Worm (Caenorhabditis elegans): ENCODE measurements around the gene poml-1.

poml-1 gene

DNA sequence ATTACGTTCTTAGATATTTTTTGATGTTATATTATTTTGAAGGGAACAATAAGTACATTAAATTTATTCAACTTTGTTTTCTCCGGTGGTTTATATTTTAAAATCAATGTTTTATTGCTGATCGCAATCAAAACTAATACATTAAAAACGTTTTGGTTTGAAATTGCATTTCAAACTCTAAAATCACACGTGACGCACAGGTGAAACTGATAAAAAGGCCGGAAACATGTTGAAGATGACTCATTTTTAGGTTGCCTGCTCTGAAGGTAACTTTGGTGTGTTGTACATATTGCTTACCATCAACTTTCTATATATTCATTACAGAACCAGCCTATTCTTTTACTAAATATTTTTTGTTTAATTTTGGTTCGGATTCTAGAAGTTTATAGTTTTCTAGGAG lies 37.0 kb downstream of the poml-1 start:
- no peak for TF ChIP-seq nhr-237 (tag; optimal IDR thresholded peaks at IDR 0.05)
- no peak for TF ChIP-seq snpc-4 (tag; optimal IDR thresholded peaks at IDR 0.05)
- TF ChIP-seq fkh-10 (GFP tag; optimal IDR thresholded peaks at IDR 0.05), result no peak
- TF ChIP-seq nfya-1 (tag; optimal IDR thresholded peaks at IDR 0.05; ENCODE audit: insufficient read depth), result no peak
- no peak for TF ChIP-seq fos-1 (tag; optimal IDR thresholded peaks at IDR 0.05)
- TF ChIP-seq ztf-11 (tag; optimal IDR thresholded peaks at IDR 0.05), result no peak
- TF ChIP-seq lin-15B (tag; optimal IDR thresholded peaks at IDR 0.05), result no peak
- TF ChIP-seq pha-4 (tag; optimal IDR thresholded peaks at IDR 0.05), result peak; percentile 36
- TF ChIP-seq eor-1 (tag; optimal IDR thresholded peaks at IDR 0.05), result no peak
- peak; percentile 80 for TF ChIP-seq pqm-1 (tag; optimal IDR thresholded peaks at IDR 0.05)
- TF ChIP-seq nhr-76 (tag; optimal IDR thresholded peaks at IDR 0.05), result no peak
- peak; percentile 59 for TF ChIP-seq jun-1 (tag; optimal IDR thresholded peaks at IDR 0.05)
- TF ChIP-seq R02D3.7 (tag; optimal IDR thresholded peaks at IDR 0.05), result no peak
- no peak for TF ChIP-seq elt-1 (tag; optimal IDR thresholded peaks at IDR 0.05)
- no peak for TF ChIP-seq nhr-23 (tag; optimal IDR thresholded peaks at IDR 0.05)
- no peak for TF ChIP-seq tbx-2 (tag; optimal IDR thresholded peaks at IDR 0.05)
- TF ChIP-seq unc-62 (GFP tag; optimal IDR thresholded peaks at IDR 0.05), result no peak
- TF ChIP-seq sea-2 (GFP tag; optimal IDR thresholded peaks at IDR 0.05), result no peak
- no peak for TF ChIP-seq nhr-11 (tag; optimal IDR thresholded peaks at IDR 0.05)
- no peak for TF ChIP-seq mdl-1 (tag; optimal IDR thresholded peaks at IDR 0.05)
- no peak for TF ChIP-seq daf-12 (tag; optimal IDR thresholded peaks at IDR 0.05)
- TF ChIP-seq nhr-67 (tag; optimal IDR thresholded peaks at IDR 0.05), result no peak
- no peak for TF ChIP-seq ceh-28 (tag; optimal IDR thresholded peaks at IDR 0.05)
- no peak for TF ChIP-seq elt-3 (tag; optimal IDR thresholded peaks at IDR 0.05)
- TF ChIP-seq aly-2 (tag; optimal IDR thresholded peaks at IDR 0.05), result no peak
- peak; percentile 64 for TF ChIP-seq elt-2 (tag; optimal IDR thresholded peaks at IDR 0.05)
- TF ChIP-seq nhr-43 (tag; optimal IDR thresholded peaks at IDR 0.05; ENCODE audit: poor library complexity, severe bottlenecking), result no peak
- no peak for TF ChIP-seq ama-1 (optimal IDR thresholded peaks at IDR 0.05)

DNA sequence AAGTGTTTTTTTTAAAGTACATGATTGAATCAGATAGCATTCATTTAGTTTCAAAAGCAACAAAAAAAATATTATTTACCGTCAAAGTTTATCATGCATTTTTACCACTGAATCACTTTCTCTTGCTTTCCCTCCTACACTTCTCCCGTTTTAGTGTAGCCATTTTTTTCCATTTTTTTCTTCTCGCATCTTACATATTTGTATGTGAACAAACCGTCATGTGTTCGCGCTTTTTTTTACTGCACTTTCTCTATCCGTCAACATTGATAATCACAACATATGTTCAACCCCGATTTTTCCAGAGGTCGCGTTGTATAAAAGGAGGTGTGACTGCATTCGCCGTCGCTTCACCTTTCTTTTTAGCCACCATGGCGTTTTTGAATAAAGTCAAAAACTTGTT lies 45.8 kb downstream of the poml-1 start, which contains the start of gene gck-4:
Gene gck-4 (plus strand): TSS at position 301 of the 400 bp plus-strand sequence.
- TF ChIP-seq elt-2 (tag; optimal IDR thresholded peaks at IDR 0.05) (no peak), egl-27 (tag; optimal IDR thresholded peaks at IDR 0.05) (no peak), mdl-1 (tag; optimal IDR thresholded peaks at IDR 0.05) (no peak), pha-4 (tag; optimal IDR thresholded peaks at IDR 0.05) (no peak), nhr-77 (tag; optimal IDR thresholded peaks at IDR 0.05) (no peak)

DNA sequence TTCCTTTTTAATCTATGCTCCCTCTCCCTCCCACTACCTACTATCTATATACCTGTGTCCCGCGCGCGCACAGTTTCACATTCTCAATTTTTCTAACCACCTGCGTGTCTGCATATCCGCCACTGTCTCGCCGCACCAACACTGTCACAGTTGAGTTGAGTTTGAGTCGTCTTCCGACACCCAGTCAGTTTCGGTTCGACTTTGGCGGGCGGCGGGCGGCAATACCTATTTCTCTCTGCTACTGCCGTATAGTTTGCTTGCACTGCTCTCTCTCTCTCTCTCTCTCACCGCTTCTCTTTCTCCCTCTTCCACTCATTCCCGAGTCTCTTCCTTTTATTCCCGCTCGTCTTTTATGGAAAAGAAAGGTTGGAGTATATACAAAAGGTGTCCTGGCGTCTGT lies 47.3 kb downstream of the poml-1 start:
- no peak for TF ChIP-seq fkh-10 (GFP tag; optimal IDR thresholded peaks at IDR 0.05)
- no peak for TF ChIP-seq elt-1 (tag; optimal IDR thresholded peaks at IDR 0.05)
- no peak for TF ChIP-seq nhr-12 (tag; optimal IDR thresholded peaks at IDR 0.05)
- peak; percentile 13 for TF ChIP-seq jun-1 (tag; optimal IDR thresholded peaks at IDR 0.05)
- TF ChIP-seq nhr-76 (tag; optimal IDR thresholded peaks at IDR 0.05), result no peak
- no peak for TF ChIP-seq mml-1 (tag; optimal IDR thresholded peaks at IDR 0.05)
- peak; percentile 37 for TF ChIP-seq pha-4 (tag; optimal IDR thresholded peaks at IDR 0.05)
- TF ChIP-seq nhr-25 (tag; optimal IDR thresholded peaks at IDR 0.05), result peak; percentile 7
- TF ChIP-seq ceh-82 (tag; optimal IDR thresholded peaks at IDR 0.05), result no peak
- no peak for TF ChIP-seq ztf-4 (tag; optimal IDR thresholded peaks at IDR 0.05)
- no peak for TF ChIP-seq nhr-77 (tag; optimal IDR thresholded peaks at IDR 0.05)
- no peak for TF ChIP-seq fkh-2 (tag; optimal IDR thresholded peaks at IDR 0.05)
- TF ChIP-seq daf-12 (tag; optimal IDR thresholded peaks at IDR 0.05), result no peak
- TF ChIP-seq skn-1 (tag; optimal IDR thresholded peaks at IDR 0.05), result no peak
- TF ChIP-seq R02D3.7 (tag; optimal IDR thresholded peaks at IDR 0.05), result no peak
- TF ChIP-seq egl-27 (tag; optimal IDR thresholded peaks at IDR 0.05), result no peak
- no peak for TF ChIP-seq nfya-1 (tag; optimal IDR thresholded peaks at IDR 0.05; ENCODE audit: insufficient read depth)
- peak; percentile 40 for TF ChIP-seq elt-2 (tag; optimal IDR thresholded peaks at IDR 0.05)
- TF ChIP-seq snpc-4 (tag; optimal IDR thresholded peaks at IDR 0.05), result no peak
- peak; percentile 51 for TF ChIP-seq nhr-23 (tag; optimal IDR thresholded peaks at IDR 0.05)
- no peak for TF ChIP-seq zag-1 (tag; optimal IDR thresholded peaks at IDR 0.05)
- TF ChIP-seq unc-62 (GFP tag; optimal IDR thresholded peaks at IDR 0.05), result no peak
- TF ChIP-seq sea-2 (GFP tag; optimal IDR thresholded peaks at IDR 0.05), result no peak
- no peak for TF ChIP-seq nhr-28 (tag; optimal IDR thresholded peaks at IDR 0.05)
- no peak for TF ChIP-seq egl-5 (tag; optimal IDR thresholded peaks at IDR 0.05)
- no peak for TF ChIP-seq lin-15B (tag; optimal IDR thresholded peaks at IDR 0.05)
- TF ChIP-seq tbx-2 (tag; optimal IDR thresholded peaks at IDR 0.05), result no peak

Data from whole organism, L3 larva.